Fruit fly (Drosophila melanogaster) Kc167 (cell line): ENCODE measurements around the gene fne.

ENCODE experiments used
- Myc ChIP-seq: fragments of >200 bp; optimal IDR thresholded peaks from 2 replicates; lab custom pipeline; 2017; ENCODE audit warnings: missing external identifiers
- Sin3A ChIP-seq: fragments of >200 bp; optimal IDR thresholded peaks from 2 replicates; lab custom pipeline; 2018; ENCODE audit warnings: missing external identifiers
- h ChIP-seq: fragments of >200 bp; optimal IDR thresholded peaks from 3 replicates; lab custom pipeline; 2018; ENCODE audit warnings: missing external identifiers
- insv ChIP-seq: fragments of >200 bp; optimal IDR thresholded peaks from 3 replicates; lab custom pipeline; 2018; ENCODE audit warnings: missing external identifiers
- psq ChIP-seq: fragments of >200 bp; optimal IDR thresholded peaks from 2 replicates; lab custom pipeline; 2017; ENCODE audit warnings: missing external identifiers
- ttk ChIP-seq: sonication (Bioruptor generic); optimal IDR thresholded peaks from 2 replicates; lab custom pipeline; 2017; ENCODE audit warnings: missing external identifiers

Gene fne

dm6 chrX:12922338-12922737 lies 5.1 kb downstream of the fne start:
- no peak for TF ChIP-seq Sin3A (lab: Kevin White, UChicago)
- TF ChIP-seq ttk (lab: Kevin White, UChicago) = no peak
- TF ChIP-seq insv (lab: Kevin White, UChicago) = no peak
- no peak for TF ChIP-seq psq (lab: Kevin White, UChicago)
- no peak for TF ChIP-seq h (lab: Kevin White, UChicago)
- no peak for TF ChIP-seq Myc (lab: Kevin White, UChicago)

dm6 chrX:12923258-12923901 lies 6.1 kb downstream of the fne start:
- TF ChIP-seq Sin3A (lab: Kevin White, UChicago) (no peak), ttk (lab: Kevin White, UChicago) (no peak), h (lab: Kevin White, UChicago) (no peak), insv (lab: Kevin White, UChicago) (no peak), psq (lab: Kevin White, UChicago) (no peak), Myc (lab: Kevin White, UChicago) (no peak)

DNA sequence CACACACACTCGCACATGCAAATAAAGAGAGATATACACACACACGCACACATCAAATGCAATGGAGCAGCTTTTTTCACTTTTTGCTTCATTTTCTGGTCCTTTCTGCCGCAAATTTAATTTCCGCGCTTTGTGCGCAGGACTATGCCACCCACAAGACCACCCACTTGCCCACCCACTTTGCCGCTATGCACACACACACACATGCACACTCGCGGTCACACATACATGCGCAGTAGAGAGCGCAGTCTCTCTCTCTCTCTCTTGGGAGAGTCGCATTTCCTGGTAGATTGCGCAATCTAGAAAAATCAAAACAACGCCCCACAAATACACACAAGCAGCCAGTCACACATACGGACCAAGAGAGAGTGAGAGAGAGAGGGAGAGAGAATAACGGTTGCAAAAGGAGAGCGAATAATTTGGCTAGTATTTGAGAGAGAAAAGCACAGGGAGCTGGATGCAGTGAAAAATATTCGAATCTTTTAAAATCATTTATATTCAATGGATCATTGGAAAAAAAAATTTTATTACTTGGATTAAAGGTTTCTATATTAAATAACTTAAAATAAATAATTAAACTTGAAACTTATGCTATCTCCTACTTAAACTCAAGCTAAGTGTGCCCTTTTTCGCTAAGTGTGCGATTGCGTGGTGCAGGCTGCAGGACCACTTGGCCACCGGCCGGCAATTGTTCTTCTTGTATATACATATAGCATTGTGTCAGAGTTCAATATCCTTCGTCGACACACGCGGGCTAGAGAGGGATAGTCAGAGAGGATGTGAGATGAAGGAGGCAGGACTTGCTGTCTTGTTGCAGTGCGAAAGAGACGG lies 8.4 kb downstream of the fne start:
- TF ChIP-seq ttk (lab: Kevin White, UChicago) (no peak), Myc (lab: Kevin White, UChicago) (no peak), insv (lab: Kevin White, UChicago) (no peak), h (lab: Kevin White, UChicago) (no peak), psq (lab: Kevin White, UChicago) (no peak), Sin3A (lab: Kevin White, UChicago) (no peak)

DNA sequence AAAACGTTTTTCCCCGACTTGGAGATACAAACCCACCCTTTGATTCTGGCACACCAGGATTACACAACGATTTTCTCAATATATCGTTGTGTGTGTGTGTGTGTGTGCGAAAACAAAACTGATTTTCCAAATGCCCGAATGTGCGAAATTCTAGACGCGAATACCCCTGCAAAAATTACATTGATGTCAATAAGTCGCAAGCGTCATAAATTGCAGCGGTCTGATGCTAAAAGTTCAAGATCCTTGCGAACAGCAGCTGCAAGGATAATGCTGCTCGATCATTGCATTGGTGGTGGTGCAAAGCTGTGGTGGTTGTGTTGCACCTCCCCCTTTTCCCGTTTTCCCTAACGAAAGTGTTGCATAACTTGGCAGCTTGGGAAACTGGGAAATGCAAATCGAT lies 10.3 kb downstream of the fne start:
- no peak for TF ChIP-seq psq (lab: Kevin White, UChicago)
- TF ChIP-seq ttk (lab: Kevin White, UChicago) = no peak
- no peak for TF ChIP-seq h (lab: Kevin White, UChicago)
- no peak for TF ChIP-seq Sin3A (lab: Kevin White, UChicago)
- TF ChIP-seq insv (lab: Kevin White, UChicago) = no peak
- TF ChIP-seq Myc (lab: Kevin White, UChicago) = no peak

DNA sequence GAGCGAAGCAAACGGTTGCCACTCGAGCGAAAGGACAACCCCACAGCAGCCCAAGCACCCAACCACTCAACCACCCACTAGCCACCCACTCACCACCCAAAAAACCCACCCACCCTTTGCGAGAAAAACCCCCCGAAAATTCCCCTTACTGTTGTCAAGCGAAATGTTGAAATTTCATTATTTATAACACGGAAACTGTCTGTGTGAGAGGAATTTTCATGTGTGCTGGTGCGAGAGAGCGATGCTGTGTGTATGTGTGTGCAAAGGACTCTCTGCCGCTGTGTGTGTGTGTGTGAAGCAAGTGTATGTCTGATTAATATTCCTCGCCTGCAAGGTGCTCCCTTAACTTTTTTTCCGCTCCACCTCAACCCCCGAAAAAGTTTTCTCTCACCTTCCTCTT lies 12.5 kb downstream of the fne start:
- TF ChIP-seq Myc (lab: Kevin White, UChicago) (no peak), insv (lab: Kevin White, UChicago) (no peak), Sin3A (lab: Kevin White, UChicago) (no peak), h (lab: Kevin White, UChicago) (no peak), psq (lab: Kevin White, UChicago) (no peak), ttk (lab: Kevin White, UChicago) (no peak)

- no peak for TF ChIP-seq Sin3A (lab: Kevin White, UChicago)
Measured at dm6 chrX:12937825-12938520, 20.7 kb downstream of the fne start.

- TF ChIP-seq Sin3A (lab: Kevin White, UChicago) (no peak), ttk (lab: Kevin White, UChicago) (no peak), h (lab: Kevin White, UChicago) (no peak)
Measured at dm6 chrX:12939021-12939420, 21.7 kb downstream of the fne start.

- TF ChIP-seq Sin3A (lab: Kevin White, UChicago) = no peak
- no peak for TF ChIP-seq Myc (lab: Kevin White, UChicago)
- TF ChIP-seq psq (lab: Kevin White, UChicago) = no peak
- no peak for TF ChIP-seq h (lab: Kevin White, UChicago)
- no peak for TF ChIP-seq ttk (lab: Kevin White, UChicago)
- TF ChIP-seq insv (lab: Kevin White, UChicago) = no peak
Measured at dm6 chrX:12939951-12940350, 22.7 kb downstream of the fne start.

DNA sequence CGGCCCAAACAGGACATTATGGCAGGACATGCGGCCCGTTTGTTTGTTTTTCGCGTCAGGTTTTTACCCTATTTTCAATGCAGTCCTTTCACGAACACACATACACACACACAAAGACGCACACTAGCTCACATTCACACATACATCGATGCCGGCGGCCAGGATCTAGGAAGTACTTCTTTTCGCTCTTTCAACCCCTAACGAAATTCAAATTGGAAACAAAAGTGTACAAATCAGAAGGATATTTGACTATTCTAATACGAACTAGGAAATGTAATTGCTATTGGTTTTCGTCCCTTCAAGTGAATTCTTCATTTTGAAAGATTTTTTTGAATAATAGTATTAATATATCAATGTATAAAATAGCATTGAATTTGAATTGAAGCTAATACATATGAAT lies 23.1 kb downstream of the fne start:
- no peak for TF ChIP-seq insv (lab: Kevin White, UChicago)
- no peak for TF ChIP-seq psq (lab: Kevin White, UChicago)
- no peak for TF ChIP-seq Myc (lab: Kevin White, UChicago)
- no peak for TF ChIP-seq ttk (lab: Kevin White, UChicago)
- TF ChIP-seq Sin3A (lab: Kevin White, UChicago) = no peak
- TF ChIP-seq h (lab: Kevin White, UChicago) = no peak

- TF ChIP-seq psq (lab: Kevin White, UChicago) (no peak), insv (lab: Kevin White, UChicago) (no peak), h (lab: Kevin White, UChicago) (no peak), Sin3A (lab: Kevin White, UChicago) (no peak), Myc (lab: Kevin White, UChicago) (no peak), ttk (lab: Kevin White, UChicago) (no peak)
Measured at dm6 chrX:12947670-12948069, 30.4 kb downstream of the fne start.

- TF ChIP-seq Myc (lab: Kevin White, UChicago) (no peak), psq (lab: Kevin White, UChicago) (no peak), h (lab: Kevin White, UChicago) (no peak), Sin3A (lab: Kevin White, UChicago) (no peak), insv (lab: Kevin White, UChicago) (no peak), ttk (lab: Kevin White, UChicago) (no peak)
Measured at dm6 chrX:12957412-12957895, 40.2 kb downstream of the fne start, which contains the start of gene hec. Gene hec (minus strand): TSS chrX:12957462.
